Worm (Caenorhabditis elegans) whole organism, midembryonic: ENCODE measurements around the gene dct-5.

Source experiments
- med-1 ChIP-seq: sonication (generic microtip); optimal IDR thresholded peaks from 2 replicates; lab custom pipeline; 2017; ENCODE audit warnings: missing genetic modification characterization, mild to moderate bottlenecking, missing compliant biosample characterization, antibody characterized with exemption, missing genetic modification reagents; ENCODE audit not compliant: insufficient read depth
- tab-1 ChIP-seq: fragments of 200-800 bp; sonication (Bioruptor generic); IDR thresholded peaks from 2 replicates; pipeline ENCODE4 v1.3.6; 2022; ENCODE audit warnings: missing genetic modification characterization, missing compliant biosample characterization
- ztf-23 ChIP-seq: fragments of 200-800 bp; sonication (Bioruptor generic); IDR thresholded peaks from 2 replicates; pipeline ENCODE4 v1.3.6; 2022; ENCODE audit warnings: missing genetic modification reagents, missing genetic modification characterization, missing compliant biosample characterization
- ztf-29 ChIP-seq: fragments of 200-800 bp; sonication (Bioruptor generic); IDR thresholded peaks from 2 replicates; pipeline ENCODE4 v1.3.6; 2022; ENCODE audit warnings: missing genetic modification reagents, missing genetic modification characterization, missing compliant biosample characterization

- TF ChIP-seq med-1 (GFP tag; lab: Kevin White, UChicago) (no peak), ztf-29 (no peak), tab-1 (no peak), ztf-23 (GFP tag; lab: Robert Waterston, UW) (no peak)
Observed at ce11 chrII:5429522-5430257, 7.0 kb downstream of the dct-5 start, which contains the start of the genes F07F6.4 and F07F6.2.
